Fruit fly (Drosophila melanogaster) whole organism: ENCODE measurements around the gene CG43184.

Experiments used
- CG8478 ChIP-seq: fragments of >200 bp; optimal IDR thresholded peaks from 2 replicates; lab custom pipeline; 2018; ENCODE audit warnings: inconsistent platforms
- EcR ChIP-seq, 2 experiments: fragments of >200 bp; optimal IDR thresholded peaks; 2 replicates each; lab custom pipeline; 2017; ENCODE audit warnings: missing biosample characterization in 2 of 2, missing genetic modification characterization in 2 of 2, missing genetic modification reagents in 2 of 2
- psq ChIP-seq: fragments of >200 bp; optimal IDR thresholded peaks from 2 replicates; lab custom pipeline; 2017
- usp ChIP-seq: fragments of >200 bp; optimal IDR thresholded peaks from 2 replicates; lab custom pipeline; 2017; ENCODE audit warnings: missing biosample characterization, missing genetic modification characterization, mixed read lengths

dm6 chr3L:13803258-13803657 lies 34.3 kb upstream of the CG43184 start, which contains the start of gene bru3:
- TF ChIP-seq EcR (GFP tag; optimal IDR thresholded peaks at IDR 0.05; lab: Kevin White, UChicago) (no peak), usp (no peak), CG8478 (lab: Kevin White, UChicago) (no peak), psq (no peak)
